Worm (Caenorhabditis elegans): Measurements from ENCODE around the gene unc-130.

DNA sequence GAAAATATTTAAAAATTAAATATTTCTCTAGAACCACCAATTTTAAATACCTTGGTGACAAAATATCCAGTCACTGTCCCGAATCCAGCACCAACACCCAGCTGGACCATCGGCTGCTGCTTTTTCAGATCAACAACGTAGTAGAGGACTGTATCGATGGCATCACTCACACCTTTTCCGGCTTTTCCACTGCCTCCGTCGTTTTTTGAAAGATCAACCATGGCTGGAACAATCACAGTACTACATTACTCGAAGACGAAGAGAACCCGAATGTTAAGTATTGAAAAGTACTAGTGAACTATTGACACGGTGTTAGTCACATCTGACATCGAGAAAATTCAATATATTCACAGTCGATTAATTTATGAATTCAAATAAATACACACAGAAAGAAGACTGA is 44.7 kb upstream of the unc-130 start, which contains the start of gene fndc-1:
- TF ChIP-seq Y56A3A.18 (GFP tag; IDR thresholded peaks at IDR 0.05) (no peak), repo-1 (tag; optimal IDR thresholded peaks at IDR 0.05) (no peak), F10E7.11 (tag; optimal IDR thresholded peaks at IDR 0.05) (peak; percentile 35), him-1 (tag; optimal IDR thresholded peaks at IDR 0.05) (no peak), Y67H2A.10 (GFP tag; conservative IDR thresholded peaks at IDR 0.05) (no peak), xnd-1 (tag; optimal IDR thresholded peaks at IDR 0.05) (peak; percentile 13), F57C9.4 (tag; optimal IDR thresholded peaks at IDR 0.05) (no peak), cebp-1 (GFP tag; IDR thresholded peaks at IDR 0.05) (no peak), cebp-1 (tag; optimal IDR thresholded peaks at IDR 0.05) (peak; percentile 33), madf-3 (GFP tag; IDR thresholded peaks at IDR 0.05) (peak; percentile 57), D2030.7 (GFP tag; IDR thresholded peaks at IDR 0.05) (no peak), snpc-4 (GFP tag; optimal IDR thresholded peaks at IDR 0.05) (no peak), snpc-4 (tag; optimal IDR thresholded peaks at IDR 0.05) (no peak), mcd-1 (GFP tag; IDR thresholded peaks at IDR 0.05) (peak; percentile 37; the same call in 1 of the 2 replicates)

Data from whole organism, young adult.